Worm (Caenorhabditis elegans): ENCODE results near the gene melo-3.

DNA sequence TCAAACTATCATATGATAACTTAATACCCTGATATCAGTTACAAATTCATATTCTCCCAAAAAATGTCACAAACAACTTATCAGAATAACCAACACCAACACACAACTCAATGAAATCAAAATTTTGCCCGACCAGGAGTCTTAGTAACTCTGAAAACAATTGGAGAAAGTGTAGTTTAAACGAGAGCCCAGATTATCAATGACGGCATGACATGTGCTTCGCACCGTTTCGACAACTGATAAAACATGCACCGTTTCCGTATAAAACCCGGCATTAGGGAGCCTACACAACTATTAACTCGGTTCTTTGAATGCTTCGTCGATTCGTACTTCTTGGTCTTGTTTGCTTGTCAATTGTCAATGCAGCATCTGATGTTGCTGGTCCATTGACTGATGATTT lies 43.0 kb downstream of the melo-3 start, which contains the start of gene fil-1:
- TF ChIP-seq him-1 (tag; optimal IDR thresholded peaks at IDR 0.05), result no peak
- TF ChIP-seq dao-5 (tag; optimal IDR thresholded peaks at IDR 0.05), result no peak
